Fruit fly (Drosophila melanogaster): ENCODE measurements around the gene Snoo.

The Snoo gene

DNA sequence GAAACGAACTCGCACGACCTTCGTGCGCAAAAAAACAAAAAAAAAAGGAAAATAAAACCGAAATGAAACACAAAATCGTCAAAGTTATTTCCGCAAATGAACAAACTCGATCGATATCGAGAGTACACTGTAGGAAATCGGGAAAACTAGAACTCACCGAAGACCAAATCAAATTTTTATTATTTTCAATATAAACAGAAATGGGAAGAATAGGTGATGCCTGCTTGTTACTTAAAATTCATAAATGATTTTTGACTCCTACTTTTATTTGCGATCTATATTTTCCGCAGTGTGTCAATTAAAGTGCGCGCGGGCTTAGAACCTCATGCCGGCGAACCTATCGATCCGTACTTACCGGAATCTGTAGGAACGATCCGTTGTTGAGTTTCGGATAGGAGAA is 108.3 kb downstream of the Snoo start (continued):
- TF ChIP-seq CG11695 (GFP tag; IDR thresholded peaks at IDR 0.05) (peak; percentile 62; the same call in 2 of the 3 replicates), Adf1 (GFP tag; IDR thresholded peaks at IDR 0.05) (no peak), CG11093 (GFP tag; IDR thresholded peaks at IDR 0.05) (no peak), Dll (GFP tag; IDR thresholded peaks at IDR 0.05; ENCODE audit: partially characterized antibody) (no peak), CG14014 (GFP tag; IDR thresholded peaks at IDR 0.05) (0 out of 2 replicates have a peak, but pooled peaks have one; percentile 34), schlank (tag; optimal IDR thresholded peaks at IDR 0.05) (no peak), CG4730 (GFP tag; IDR thresholded peaks at IDR 0.05) (no peak), NC2α (GFP tag; optimal IDR thresholded peaks at IDR 0.05) (no peak), CG10979 (tag; optimal IDR thresholded peaks at IDR 0.05) (peak; percentile 14), CG7556 (GFP tag; optimal IDR thresholded peaks at IDR 0.05) (no peak), Pdp1 (GFP tag; optimal IDR thresholded peaks at IDR 0.05) (no peak), CG2129 (GFP tag; IDR thresholded peaks at IDR 0.05; ENCODE audit: partially characterized antibody) (no peak), CG32532 (GFP tag; IDR thresholded peaks at IDR 0.05) (peak; percentile 38; the same call in 1 of the 2 replicates), cato (GFP tag; optimal IDR thresholded peaks at IDR 0.05; ENCODE audit: borderline replicate concordance) (no peak), bsh (GFP tag; optimal IDR thresholded peaks at IDR 0.05) (peak in 1 of 2 experiments; percentile 10), Oaz (GFP tag; IDR thresholded peaks at IDR 0.05) (0 out of 2 replicates have a peak, but pooled peaks have one; percentile 6), disco-r (GFP tag; optimal IDR thresholded peaks at IDR 0.05) (no peak), ap (GFP tag; IDR thresholded peaks at IDR 0.05) (peak; percentile 15; the same call in 1 of the 2 replicates), CG4424 (GFP tag; optimal IDR thresholded peaks at IDR 0.05) (peak; percentile 12), CG7987 (GFP tag; optimal IDR thresholded peaks at IDR 0.05) (no peak), pfk (GFP tag; optimal IDR thresholded peaks at IDR 0.05) (no peak), lola (GFP tag; optimal IDR thresholded peaks at IDR 0.05) (no peak), so (GFP tag; IDR thresholded peaks at IDR 0.05) (no peak), grau (tag; optimal IDR thresholded peaks at IDR 0.05) (peak; percentile 34), CG34422 (GFP tag; IDR thresholded peaks at IDR 0.05) (no peak), CG10274 (GFP tag; optimal IDR thresholded peaks at IDR 0.05) (no peak), nmo (GFP tag; optimal IDR thresholded peaks at IDR 0.05) (no peak), PHDP (tag; optimal IDR thresholded peaks at IDR 0.05) (peak; percentile 16), mirr (GFP tag; optimal IDR thresholded peaks at IDR 0.05) (no peak), exex (tag; optimal IDR thresholded peaks at IDR 0.05) (no peak), Fer3 (tag; optimal IDR thresholded peaks at IDR 0.05) (peak; percentile 9), CG6683 (GFP tag; optimal IDR thresholded peaks at IDR 0.05) (no peak), eyg (GFP tag; optimal IDR thresholded peaks at IDR 0.05) (no peak), unpg (GFP tag; optimal IDR thresholded peaks at IDR 0.05) (peak; percentile 24), vvl (GFP tag; IDR thresholded peaks at IDR 0.05) (no peak), row (GFP tag; IDR thresholded peaks at IDR 0.05) (peak; percentile 54)

DNA sequence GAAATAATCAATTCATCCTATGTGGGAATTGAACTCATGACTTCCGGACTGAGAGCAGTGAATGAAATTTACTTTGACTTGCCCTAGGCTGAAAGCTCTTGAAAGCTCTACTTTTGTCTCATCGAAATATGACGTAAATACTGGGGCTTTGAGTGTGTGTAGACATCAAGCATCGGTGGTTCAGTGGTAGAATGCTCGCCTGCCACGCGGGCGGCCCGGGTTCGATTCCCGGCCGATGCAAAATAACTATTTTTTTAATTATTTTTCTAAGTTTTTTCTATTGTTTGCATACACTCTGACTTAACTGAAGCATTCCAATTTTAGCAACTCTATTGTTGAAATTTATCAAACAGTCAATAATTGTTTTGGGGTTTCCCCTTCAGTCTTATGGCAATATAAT is 111.3 kb downstream of the Snoo start:
- peak; percentile 3 for TF ChIP-seq sens (GFP tag)
- TF ChIP-seq CG3847 (GFP tag; IDR thresholded peaks at IDR 0.05): no peak
- peak; percentile 74 for TF ChIP-seq sna (GFP tag; IDR thresholded peaks at IDR 0.05; ENCODE audit: partially characterized antibody)
- no peak for TF ChIP-seq ara (GFP tag; IDR thresholded peaks at IDR 0.05)
- TF ChIP-seq CG11093 (GFP tag; IDR thresholded peaks at IDR 0.05): no peak
- peak; percentile 75 for TF ChIP-seq CG16813 (GFP tag; IDR thresholded peaks at IDR 0.05; ENCODE audit: partially characterized antibody)
- TF ChIP-seq CG34224 (GFP tag; IDR thresholded peaks at IDR 0.05; ENCODE audit: partially characterized antibody): peak; percentile 70
- peak; percentile 92 for TF ChIP-seq Opbp (GFP tag; IDR thresholded peaks at IDR 0.05; ENCODE audit: partially characterized antibody)
- no peak for TF ChIP-seq Ets97D (GFP tag; optimal IDR thresholded peaks at IDR 0.05)
- TF ChIP-seq nerfin-2 (GFP tag; IDR thresholded peaks at IDR 0.05; ENCODE audit: partially characterized antibody): peak; percentile 94
- no peak for TF ChIP-seq CG4360 (GFP tag; IDR thresholded peaks at IDR 0.05)
- TF ChIP-seq Spps (tag; optimal IDR thresholded peaks at IDR 0.05): no peak
- peak; percentile 44; the same call in 1 of the 4 replicates for TF ChIP-seq chinmo (GFP tag; IDR thresholded peaks at IDR 0.05; ENCODE audit: partially characterized antibody)
- peak; percentile 61; the same call in 3 of the 4 replicates for TF ChIP-seq Dll (GFP tag; IDR thresholded peaks at IDR 0.05; ENCODE audit: partially characterized antibody)
- TF ChIP-seq CG1603 (tag; optimal IDR thresholded peaks at IDR 0.05): no peak
- TF ChIP-seq CG7963 (GFP tag; IDR thresholded peaks at IDR 0.05; ENCODE audit: partially characterized antibody): peak; percentile 69; the same call in 2 of the 3 replicates
- no peak for TF ChIP-seq tgo (GFP tag; IDR thresholded peaks at IDR 0.05)

Data from whole organism, embryonic.